Worm (Caenorhabditis elegans) whole organism, L1 larva: ENCODE results near the gene EGAP4.1.

Source experiments
- aly-2 ChIP-seq: fragments of 150-350 bp; optimal IDR thresholded peaks from 2 replicates; lab custom pipeline; 2014; ENCODE audit warnings: missing biosample characterization, missing genetic modification characterization
- blmp-1 ChIP-seq: fragments of 150-350 bp; optimal IDR thresholded peaks from 2 replicates; lab custom pipeline; 2014; ENCODE audit warnings: missing biosample characterization, missing genetic modification characterization
- fkh-4 ChIP-seq: sonication (generic microtip); optimal IDR thresholded peaks from 2 replicates; lab custom pipeline; 2016; ENCODE audit warnings: missing compliant biosample characterization, missing genetic modification characterization, borderline replicate concordance
- fos-1 ChIP-seq: fragments of 150-350 bp; optimal IDR thresholded peaks from 2 replicates; lab custom pipeline; 2014; ENCODE audit warnings: missing biosample characterization, missing genetic modification characterization
- lin-13 ChIP-seq: fragments of 150-350 bp; optimal IDR thresholded peaks from 2 replicates; lab custom pipeline; 2014; ENCODE audit warnings: missing biosample characterization, missing genetic modification reagents, missing genetic modification characterization
- nhr-11 ChIP-seq: fragments of 150-350 bp; optimal IDR thresholded peaks from 2 replicates; lab custom pipeline; 2014; ENCODE audit warnings: missing biosample characterization, missing genetic modification characterization
- nhr-237 ChIP-seq: fragments of 150-350 bp; optimal IDR thresholded peaks from 2 replicates; lab custom pipeline; 2014; ENCODE audit warnings: missing biosample characterization, missing genetic modification characterization
- nhr-76 ChIP-seq: sonication (generic microtip); optimal IDR thresholded peaks from 2 replicates; lab custom pipeline; 2017; ENCODE audit warnings: missing biosample characterization, missing genetic modification characterization
- pqm-1 ChIP-seq: sonication (generic microtip); optimal IDR thresholded peaks from 3 replicates; lab custom pipeline; 2017; ENCODE audit warnings: missing biosample characterization, missing genetic modification characterization
- snu-23 ChIP-seq: sonication (generic microtip); optimal IDR thresholded peaks from 2 replicates; lab custom pipeline; 2016; ENCODE audit warnings: missing genetic modification characterization, missing compliant biosample characterization
- zag-1 ChIP-seq: fragments of 150-350 bp; optimal IDR thresholded peaks from 2 replicates; lab custom pipeline; 2014; ENCODE audit warnings: missing biosample characterization, missing genetic modification characterization
- ztf-4 ChIP-seq: fragments of 150-350 bp; optimal IDR thresholded peaks from 2 replicates; lab custom pipeline; 2014; ENCODE audit warnings: missing biosample characterization, missing genetic modification characterization

DNA sequence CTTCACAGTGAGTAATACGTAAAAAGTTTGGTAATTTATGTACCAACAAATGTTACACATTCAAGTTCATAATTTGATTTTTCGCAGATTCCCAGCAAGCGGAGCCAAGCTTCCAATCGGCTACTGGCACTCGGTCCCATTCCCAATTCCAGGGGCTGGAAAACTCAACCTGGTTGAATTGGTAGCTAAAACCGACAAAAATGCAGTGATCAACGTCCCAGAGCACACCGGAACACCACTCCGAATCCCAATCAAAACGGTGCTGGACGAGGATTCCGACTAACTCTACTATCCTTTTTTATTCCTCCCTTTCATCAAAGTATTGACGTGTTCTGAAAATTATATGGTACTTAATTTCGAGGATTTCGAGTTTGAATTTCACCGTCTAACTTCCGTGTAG lies 49.9 kb downstream of the EGAP4.1 start:
- TF ChIP-seq nhr-76 (tag; lab: Kevin White, UChicago) (no peak), ztf-4 (no peak), snu-23 (GFP tag; lab: Kevin White, UChicago) (no peak), blmp-1 (no peak), aly-2 (no peak), zag-1 (tag; lab: Kevin White, UChicago) (no peak), fkh-4 (tag; lab: Kevin White, UChicago) (no peak), nhr-237 (tag; lab: Kevin White, UChicago) (no peak), nhr-11 (tag; lab: Kevin White, UChicago) (no peak), lin-13 (GFP tag; lab: Kevin White, UChicago) (no peak), fos-1 (tag; lab: Kevin White, UChicago) (no peak), pqm-1 (tag; lab: Kevin White, UChicago) (no peak)
